Worm (Caenorhabditis elegans): ENCODE results near the gene C48B4.3.

DNA sequence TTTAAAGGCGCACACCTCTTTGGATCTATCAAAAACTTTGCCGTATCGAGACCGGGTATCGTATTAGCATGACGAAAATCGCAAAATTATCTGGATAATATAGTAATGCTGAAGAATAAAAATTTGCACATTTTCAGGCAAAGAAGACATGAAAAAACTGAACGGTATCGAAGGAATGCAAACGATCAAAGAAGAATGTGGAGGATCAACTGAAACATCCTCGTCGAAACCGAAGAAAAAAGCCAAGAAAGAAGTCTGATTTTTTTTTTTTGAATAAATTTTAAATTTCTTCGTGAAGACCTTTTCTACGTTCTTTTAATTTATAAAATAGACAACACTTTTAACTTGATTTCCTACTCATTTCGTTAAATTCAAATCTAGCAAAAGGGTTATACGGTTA is 37.4 kb downstream of the C48B4.3 start, which contains the start of gene ZK1098.12:
- no peak for TF ChIP-seq hlh-30 (tag; optimal IDR thresholded peaks at IDR 0.05; ENCODE audit: insufficient read depth)
- no peak for TF ChIP-seq fkh-10 (GFP tag; optimal IDR thresholded peaks at IDR 0.05)
- TF ChIP-seq daf-16 (GFP tag; optimal IDR thresholded peaks at IDR 0.05): no peak
- no peak for TF ChIP-seq daf-16 (tag; optimal IDR thresholded peaks at IDR 0.05)
- no peak for TF ChIP-seq mdt-29 (GFP tag; IDR thresholded peaks at IDR 0.05)
- TF ChIP-seq pha-4 (GFP tag; IDR thresholded peaks at IDR 0.05): no peak
- no peak for TF ChIP-seq pha-4 (tag; optimal IDR thresholded peaks at IDR 0.05)
- no peak for TF ChIP-seq egl-27 (tag; optimal IDR thresholded peaks at IDR 0.05)
- no peak for TF ChIP-seq ama-1 (optimal IDR thresholded peaks at IDR 0.05)
- TF ChIP-seq nhr-41 (GFP tag; IDR thresholded peaks at IDR 0.05): no peak
- TF ChIP-seq lim-7 (GFP tag; IDR thresholded peaks at IDR 0.05): no peak
- no peak for TF ChIP-seq tra-1 (GFP tag; IDR thresholded peaks at IDR 0.05)

Data from whole organism, L4 larva.